Fruit fly (Drosophila melanogaster): ENCODE measurements around the gene CG14518.
A peak's percentile ranks its signal among the peaks of the same experiment; 100 is the strongest.

Gene CG14518

dm6 chr3R:29024671-29025070, at the start of gene CG14518:
CG14518 (plus strand) TSS chr3R:29024971.
- TF ChIP-seq CG17801 (GFP tag; optimal IDR thresholded peaks at IDR 0.05; ENCODE audit: partially characterized antibody), result no peak

dm6 chr3R:28985887-28986286, 38.9 kb upstream of the CG14518 start:
- TF ChIP-seq CG17801 (GFP tag; optimal IDR thresholded peaks at IDR 0.05; ENCODE audit: partially characterized antibody), result no peak

dm6 chr3R:28987596-28988378, 37.0 kb upstream of the CG14518 start:
- no peak for TF ChIP-seq CG17801 (GFP tag; optimal IDR thresholded peaks at IDR 0.05; ENCODE audit: partially characterized antibody)

dm6 chr3R:28989388-28989787, 35.4 kb upstream of the CG14518 start:
- TF ChIP-seq CG17801 (GFP tag; optimal IDR thresholded peaks at IDR 0.05; ENCODE audit: partially characterized antibody), result no peak

- no peak for TF ChIP-seq CG17801 (GFP tag; optimal IDR thresholded peaks at IDR 0.05; ENCODE audit: partially characterized antibody)
Observed at dm6 chr3R:28990695-28991094, 34.1 kb upstream of the CG14518 start.

- TF ChIP-seq CG17801 (GFP tag; optimal IDR thresholded peaks at IDR 0.05; ENCODE audit: partially characterized antibody), result no peak
Observed at dm6 chr3R:28998999-28999398, 25.8 kb upstream of the CG14518 start.

dm6 chr3R:29000001-29000400, 24.8 kb upstream of the CG14518 start:
- TF ChIP-seq CG17801 (GFP tag; optimal IDR thresholded peaks at IDR 0.05; ENCODE audit: partially characterized antibody), result no peak

- TF ChIP-seq CG17801 (GFP tag; optimal IDR thresholded peaks at IDR 0.05; ENCODE audit: partially characterized antibody), result peak; percentile 3
Observed at dm6 chr3R:29004884-29005621, 19.7 kb upstream of the CG14518 start.

dm6 chr3R:29005622-29006018, 19.2 kb upstream of the CG14518 start:
- no peak for TF ChIP-seq CG17801 (GFP tag; optimal IDR thresholded peaks at IDR 0.05; ENCODE audit: partially characterized antibody)

- no peak for TF ChIP-seq CG17801 (GFP tag; optimal IDR thresholded peaks at IDR 0.05; ENCODE audit: partially characterized antibody)
Observed at dm6 chr3R:29011144-29011543, 13.6 kb upstream of the CG14518 start.

dm6 chr3R:29020366-29020765, 4.4 kb upstream of the CG14518 start, which contains the start of gene wat:
wat (minus strand) TSS chr3R:29020406.
- TF ChIP-seq CG17801 (GFP tag; optimal IDR thresholded peaks at IDR 0.05; ENCODE audit: partially characterized antibody), result no peak

- peak; percentile 32 for TF ChIP-seq CG17801 (GFP tag; optimal IDR thresholded peaks at IDR 0.05; ENCODE audit: partially characterized antibody)
Observed at dm6 chr3R:29027122-29027521, 2.4 kb downstream of the CG14518 start, which contains the start of the genes eIF4E6 and CG1951. eIF4E6 (minus strand) TSS chr3R:29027174. CG1951 (plus strand) TSS chr3R:29027236.

- no peak for TF ChIP-seq CG17801 (GFP tag; optimal IDR thresholded peaks at IDR 0.05; ENCODE audit: partially characterized antibody)
Observed at dm6 chr3R:29032542-29032941, 7.8 kb downstream of the CG14518 start, which contains the start of gene Ssl2. Ssl2 (minus strand) TSS chr3R:29032642.

dm6 chr3R:29033909-29034629, 9.3 kb downstream of the CG14518 start, which contains the start of the genes beta4GalNAcTB and Cpsf100:
beta4GalNAcTB (minus strand) TSS chr3R:29034008.
Cpsf100 (plus strand) TSS chr3R:29034573.
- peak; percentile 40 for TF ChIP-seq CG17801 (GFP tag; optimal IDR thresholded peaks at IDR 0.05; ENCODE audit: partially characterized antibody)

- TF ChIP-seq CG17801 (GFP tag; optimal IDR thresholded peaks at IDR 0.05; ENCODE audit: partially characterized antibody), result peak; percentile 50
Observed at dm6 chr3R:29038960-29039581, 14.3 kb downstream of the CG14518 start, which contains the start of the genes Slu7 and Pkc98E. Slu7 (minus strand) TSS chr3R:29039071. Pkc98E (plus strand) TSS chr3R:29039156.

All from ovary, adult (tissue).